Worm (Caenorhabditis elegans) whole organism, L4 larva: ENCODE results near the gene C14H10.2.
A peak's percentile ranks its signal among the peaks of the same experiment; 100 is the strongest.

Experiments used
- F10B5.3 ChIP-seq: sonication (generic microtip); optimal IDR thresholded peaks from 2 replicates; lab custom pipeline; 2016; ENCODE audit warnings: mild to moderate bottlenecking, missing genetic modification characterization, missing compliant biosample characterization
- F26F4.8 ChIP-seq: fragments of 200-800 bp; sonication (Bioruptor generic); conservative IDR thresholded peaks from 2 replicates; pipeline ENCODE4 v1.3.6; 2022; ENCODE audit warnings: missing genetic modification characterization, missing compliant biosample characterization
- F44E2.7 ChIP-seq: fragments of 200-800 bp; sonication (Bioruptor generic); IDR thresholded peaks from 2 replicates; pipeline ENCODE4 v2.1.2; 2022; ENCODE audit warnings: missing genetic modification characterization, missing compliant biosample characterization
- R02D3.7 ChIP-seq: fragments of 150-350 bp; sonication (generic microtip); optimal IDR thresholded peaks from 3 replicates; lab custom pipeline; 2014; ENCODE audit warnings: missing biosample characterization, missing genetic modification characterization
- T26A8.4 ChIP-seq: fragments of 200-800 bp; sonication (Bioruptor generic); IDR thresholded peaks from 2 replicates; pipeline ENCODE4 v1.3.6; 2022; ENCODE audit warnings: missing genetic modification characterization, missing compliant biosample characterization
- Y48G9A.11 ChIP-seq: fragments of 200-800 bp; sonication (Bioruptor generic); IDR thresholded peaks from 2 replicates; pipeline ENCODE4 v1.3.6; 2022; ENCODE audit warnings: missing genetic modification reagents, missing genetic modification characterization, missing compliant biosample characterization
- Y5F2A.4 ChIP-seq: fragments of 200-800 bp; sonication (Bioruptor generic); optimal IDR thresholded peaks from 2 replicates; lab custom pipeline; 2018; ENCODE audit warnings: mild to moderate bottlenecking, missing genetic modification characterization, missing compliant biosample characterization
- Y75B8A.6 ChIP-seq: fragments of 200-800 bp; sonication (Bioruptor generic); IDR thresholded peaks from 2 replicates; pipeline ENCODE4 v1.3.6; 2022; ENCODE audit warnings: missing genetic modification reagents, missing genetic modification characterization, missing compliant biosample characterization
- ZK337.2 ChIP-seq: fragments of 200-800 bp; sonication (Bioruptor generic); IDR thresholded peaks from 2 replicates; pipeline ENCODE4 v1.3.6; 2022; ENCODE audit warnings: missing genetic modification reagents, missing genetic modification characterization, missing compliant biosample characterization
- ZK546.5 ChIP-seq, 2 experiments: sonication (generic microtip); optimal IDR thresholded peaks; 2 replicates each; lab custom pipeline; 2017; ENCODE audit warnings: missing biosample characterization in 2 of 2, missing genetic modification characterization in 2 of 2
- arid-1 ChIP-seq: fragments of 200-800 bp; sonication (Bioruptor generic); conservative IDR thresholded peaks from 2 replicates; pipeline ENCODE4 v1.3.6; 2022; ENCODE audit warnings: missing genetic modification reagents, missing genetic modification characterization, missing compliant biosample characterization
- attf-4 ChIP-seq: sonication (generic microtip); optimal IDR thresholded peaks from 3 replicates; lab custom pipeline; 2017; ENCODE audit warnings: missing biosample characterization, missing genetic modification characterization
- ceh-32 ChIP-seq: sonication (generic microtip); optimal IDR thresholded peaks from 2 replicates; lab custom pipeline; 2016; ENCODE audit warnings: mild to moderate bottlenecking, missing genetic modification characterization, missing compliant biosample characterization; ENCODE audit not compliant: poor library complexity
- ceh-44 ChIP-seq: fragments of 200-800 bp; sonication (Bioruptor generic); IDR thresholded peaks from 2 replicates; pipeline ENCODE4 v1.3.6; 2022; ENCODE audit warnings: missing genetic modification reagents, missing genetic modification characterization, missing compliant biosample characterization
- ceh-62 ChIP-seq: sonication (generic microtip); optimal IDR thresholded peaks from 2 replicates; lab custom pipeline; 2017; ENCODE audit warnings: missing biosample characterization, missing genetic modification characterization
- ceh-82 ChIP-seq: sonication (generic microtip); optimal IDR thresholded peaks from 2 replicates; lab custom pipeline; 2017; ENCODE audit warnings: missing biosample characterization, missing genetic modification characterization
- cey-2 ChIP-seq: sonication (generic microtip); optimal IDR thresholded peaks from 3 replicates; lab custom pipeline; 2017; ENCODE audit warnings: missing genetic modification characterization, mild to moderate bottlenecking, missing compliant biosample characterization, antibody characterized with exemption, borderline replicate concordance; ENCODE audit not compliant: insufficient read depth
- ctbp-1 ChIP-seq: fragments of 200-800 bp; sonication (Bioruptor generic); IDR thresholded peaks from 2 replicates; pipeline ENCODE4 v1.3.6; 2022; ENCODE audit warnings: missing genetic modification reagents, missing genetic modification characterization, missing compliant biosample characterization
- daf-12 ChIP-seq: fragments of 150-350 bp; optimal IDR thresholded peaks from 2 replicates; lab custom pipeline; 2014; ENCODE audit warnings: missing biosample characterization, missing genetic modification reagents, missing genetic modification characterization
- dmd-8 ChIP-seq: fragments of 200-800 bp; sonication (Bioruptor generic); IDR thresholded peaks from 2 replicates; pipeline ENCODE4 v1.3.6; 2022; ENCODE audit warnings: missing genetic modification characterization, missing compliant biosample characterization
- dmd-9 ChIP-seq: fragments of 200-800 bp; sonication (Bioruptor generic); IDR thresholded peaks from 2 replicates; pipeline ENCODE4 v1.3.6; 2022; ENCODE audit warnings: missing genetic modification reagents, missing genetic modification characterization, missing compliant biosample characterization
- egl-43 ChIP-seq: fragments of 200-800 bp; sonication (Bioruptor generic); IDR thresholded peaks from 2 replicates; pipeline ENCODE4 v1.3.6; 2022; ENCODE audit warnings: missing genetic modification reagents, missing genetic modification characterization, missing compliant biosample characterization
- gei-8 ChIP-seq: fragments of 200-800 bp; sonication (Bioruptor generic); optimal IDR thresholded peaks from 2 replicates; lab custom pipeline; 2018; ENCODE audit warnings: mild to moderate bottlenecking, missing genetic modification characterization, missing compliant biosample characterization
- hif-1 ChIP-seq, 2 experiments: sonication (generic microtip); optimal IDR thresholded peaks; 2 replicates each; lab custom pipeline; 2016 to 2017; ENCODE audit warnings: missing compliant biosample characterization in 2 of 2, missing genetic modification characterization in 2 of 2, missing genetic modification reagents in 2 of 2, missing genotype in 2 of 2, mild to moderate bottlenecking in 1 of 2
- hlh-30 ChIP-seq: sonication (generic microtip); optimal IDR thresholded peaks from 2 replicates; lab custom pipeline; 2017; ENCODE audit warnings: antibody characterized with exemption, mild to moderate bottlenecking, missing genetic modification characterization, missing compliant biosample characterization; ENCODE audit not compliant: insufficient read depth
- hmg-1.1 ChIP-seq: fragments of 200-800 bp; sonication (Bioruptor generic); IDR thresholded peaks from 2 replicates; pipeline ENCODE4 v1.3.6; 2022; ENCODE audit warnings: missing genetic modification reagents, missing genetic modification characterization, missing compliant biosample characterization
- lin-1 ChIP-seq: fragments of 200-800 bp; sonication (Bioruptor generic); IDR thresholded peaks from 2 replicates; pipeline ENCODE4 v1.3.6; 2022; ENCODE audit warnings: missing genetic modification reagents, missing genetic modification characterization, missing compliant biosample characterization
- lin-13 ChIP-seq: fragments of 150-350 bp; optimal IDR thresholded peaks from 2 replicates; lab custom pipeline; 2014; ENCODE audit warnings: missing biosample characterization, missing genetic modification reagents, missing genetic modification characterization
- lin-29 ChIP-seq: fragments of 200-800 bp; sonication (Bioruptor generic); IDR thresholded peaks from 2 replicates; pipeline ENCODE4 v1.3.6; 2022; ENCODE audit warnings: missing genetic modification reagents, missing genetic modification characterization, missing compliant biosample characterization
- lin-39 ChIP-seq: fragments of 150-350 bp; optimal IDR thresholded peaks from 2 replicates; lab custom pipeline; 2014; ENCODE audit warnings: missing biosample characterization, missing genetic modification reagents, missing genetic modification characterization
- madf-9 ChIP-seq: fragments of 200-800 bp; sonication (Bioruptor generic); conservative IDR thresholded peaks from 2 replicates; pipeline ENCODE4 v1.3.6; 2022; ENCODE audit warnings: missing genetic modification reagents, missing genetic modification characterization, missing compliant biosample characterization
- mdl-1 ChIP-seq, 2 experiments: fragments of 150-350 bp in 1 of 2; sonication (generic microtip) in 1 of 2; optimal IDR thresholded peaks; 2 replicates each; lab custom pipeline; 2014 to 2017; ENCODE audit warnings: missing biosample characterization in 2 of 2, missing genetic modification characterization in 2 of 2
- mep-1 ChIP-seq: fragments of 150-350 bp; sonication (generic microtip); optimal IDR thresholded peaks from 3 replicates; lab custom pipeline; 2014; ENCODE audit warnings: missing biosample characterization, missing genetic modification characterization
- mxl-3 ChIP-seq: fragments of 200-800 bp; sonication (Bioruptor generic); optimal IDR thresholded peaks from 2 replicates; lab custom pipeline; 2018; ENCODE audit warnings: mild to moderate bottlenecking, missing genetic modification characterization, missing compliant biosample characterization
- nhr-11 ChIP-seq: fragments of 150-350 bp; optimal IDR thresholded peaks from 2 replicates; lab custom pipeline; 2014; ENCODE audit warnings: missing biosample characterization, missing genetic modification characterization
- nhr-111 ChIP-seq: fragments of 200-800 bp; sonication (Bioruptor generic); optimal IDR thresholded peaks from 2 replicates; lab custom pipeline; 2018; ENCODE audit warnings: mild to moderate bottlenecking, missing genetic modification characterization, missing compliant biosample characterization
- nhr-25 ChIP-seq: sonication (generic microtip); optimal IDR thresholded peaks from 2 replicates; lab custom pipeline; 2017; ENCODE audit warnings: missing genetic modification characterization, mild to moderate bottlenecking, missing compliant biosample characterization, antibody characterized with exemption, moderate library complexity, borderline replicate concordance; ENCODE audit not compliant: insufficient read depth
- nhr-28 ChIP-seq: fragments of 150-350 bp; optimal IDR thresholded peaks from 2 replicates; lab custom pipeline; 2014; ENCODE audit warnings: missing biosample characterization, missing genetic modification characterization
- nhr-6 ChIP-seq: fragments of 150-350 bp; optimal IDR thresholded peaks from 2 replicates; lab custom pipeline; 2014; ENCODE audit warnings: missing biosample characterization, missing genetic modification characterization
- nhr-77 ChIP-seq: fragments of 150-350 bp; optimal IDR thresholded peaks from 2 replicates; lab custom pipeline; 2014; ENCODE audit warnings: missing biosample characterization, missing genetic modification characterization
- saeg-2 ChIP-seq: fragments of 200-800 bp; sonication (Bioruptor generic); IDR thresholded peaks from 2 replicates; pipeline ENCODE4 v1.3.6; 2022; ENCODE audit warnings: missing genetic modification reagents, missing genetic modification characterization, missing compliant biosample characterization
- sdz-12 ChIP-seq: fragments of 200-800 bp; sonication (Bioruptor generic); optimal IDR thresholded peaks from 2 replicates; lab custom pipeline; 2018; ENCODE audit warnings: mild to moderate bottlenecking, missing genetic modification characterization, missing compliant biosample characterization
- snpc-1.2 ChIP-seq: fragments of 200-800 bp; sonication (Bioruptor generic); IDR thresholded peaks from 2 replicates; pipeline ENCODE4 v1.3.6; 2022; ENCODE audit warnings: missing genetic modification reagents, missing genetic modification characterization, missing compliant biosample characterization
- spr-3 ChIP-seq: fragments of 200-800 bp; sonication (Bioruptor generic); optimal IDR thresholded peaks from 2 replicates; lab custom pipeline; 2018; ENCODE audit warnings: mild to moderate bottlenecking, missing genetic modification characterization, missing compliant biosample characterization
- tag-97 ChIP-seq: fragments of 200-800 bp; sonication (Bioruptor generic); IDR thresholded peaks from 2 replicates; pipeline ENCODE4 v1.3.6; 2022; ENCODE audit warnings: missing genetic modification characterization, missing compliant biosample characterization
- tra-1 ChIP-seq: fragments of 200-800 bp; sonication (Bioruptor generic); IDR thresholded peaks from 2 replicates; pipeline ENCODE4 v1.3.6; 2022; ENCODE audit warnings: missing genetic modification reagents, missing genetic modification characterization, missing compliant biosample characterization
- unc-62 ChIP-seq, 3 experiments: fragments of 150-350 bp in 1 of 3; sonication (generic microtip); optimal IDR thresholded peaks in 2 of 3; peaks in 1 of 3; 1 replicate in 1 of 3; 2 replicates in 2 of 3; lab custom pipeline; 2014 to 2017; ENCODE audit warnings: missing biosample characterization in 3 of 3, missing genetic modification characterization in 3 of 3, missing genetic modification reagents in 3 of 3, missing genotype in 1 of 3
- zip-11 ChIP-seq: fragments of 200-800 bp; sonication (Bioruptor generic); IDR thresholded peaks from 2 replicates; pipeline ENCODE4 v1.3.6; 2022; ENCODE audit warnings: missing genetic modification characterization, missing compliant biosample characterization
- ztf-11 ChIP-seq: fragments of 150-350 bp; optimal IDR thresholded peaks from 2 replicates; lab custom pipeline; 2014; ENCODE audit warnings: missing biosample characterization, missing genetic modification characterization

Gene C14H10.2

DNA sequence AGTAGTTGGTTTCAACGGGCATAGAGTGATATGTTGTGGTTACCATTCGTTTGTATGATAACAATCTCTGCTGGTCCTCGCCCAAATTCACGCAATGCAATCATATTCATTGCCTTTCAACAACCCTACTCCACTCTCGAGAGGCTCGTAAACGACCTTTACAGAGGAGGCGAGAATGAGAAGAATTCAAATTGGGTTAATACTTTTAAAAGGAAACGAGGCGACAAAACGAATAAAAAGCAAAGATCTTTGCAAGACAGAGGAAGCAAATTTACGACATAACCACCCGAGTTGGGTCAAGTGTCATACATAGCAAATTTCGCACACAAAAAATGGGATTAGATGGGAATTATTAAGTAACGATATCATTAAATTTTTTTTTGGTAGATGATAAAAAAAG, 20.3 kb downstream of the C14H10.2 start (continued):
- TF ChIP-seq F26F4.8 (GFP tag; lab: Robert Waterston, UW), result no peak
- no peak for TF ChIP-seq madf-9 (GFP tag; lab: Robert Waterston, UW)
- no peak for TF ChIP-seq tag-97 (GFP tag; lab: Robert Waterston, UW)
- TF ChIP-seq sdz-12, result no peak

DNA sequence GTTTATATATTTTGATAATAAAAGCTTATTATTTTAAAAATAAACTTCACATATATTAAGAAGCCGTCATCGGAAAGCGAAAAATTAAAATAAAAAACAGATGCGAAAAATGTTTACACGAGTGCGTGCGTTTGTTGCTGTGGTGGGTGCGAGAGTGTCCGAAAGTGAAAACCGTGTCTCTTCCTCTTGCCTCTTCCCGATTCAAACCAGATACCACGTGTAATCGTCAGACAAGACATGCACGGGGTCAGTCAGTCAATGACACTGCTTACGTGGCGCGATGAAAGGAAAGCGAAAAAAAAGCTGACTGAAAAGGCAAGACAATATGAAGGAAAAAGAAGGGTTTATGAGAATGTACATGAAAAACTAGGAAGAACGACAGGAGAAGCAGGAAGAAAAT, 21.8 kb downstream of the C14H10.2 start:
- TF ChIP-seq F44E2.7 (no peak), ceh-62 (tag; lab: Kevin White, UChicago) (no peak), F10B5.3 (tag; lab: Kevin White, UChicago) (no peak), daf-12 (tag; lab: Kevin White, UChicago) (no peak), ceh-44 (GFP tag; lab: Robert Waterston, UW) (no peak), lin-29 (GFP tag; lab: Robert Waterston, UW) (0 out of 2 replicates have a peak, but pooled peaks have one; percentile 28), spr-3 (GFP tag; lab: Kevin White, UChicago) (no peak), arid-1 (GFP tag; lab: Robert Waterston, UW) (no peak), zip-11 (GFP tag; lab: Robert Waterston, UW) (no peak), snpc-1.2 (GFP tag; lab: Robert Waterston, UW) (no peak), Y5F2A.4 (no peak), ztf-11 (no peak), nhr-77 (tag; lab: Kevin White, UChicago) (no peak), lin-1 (GFP tag; lab: Robert Waterston, UW) (no peak), hlh-30 (tag; lab: Kevin White, UChicago) (peak; percentile 92), ceh-32 (tag; lab: Kevin White, UChicago) (no peak), egl-43 (no peak), mdl-1 (tag; optimal IDR thresholded peaks at IDR 0.05; lab: Kevin White, UChicago) (peak in 1 of 2 experiments; percentile 67), nhr-25 (tag; lab: Kevin White, UChicago) (peak; percentile 20), mep-1 (tag; lab: Kevin White, UChicago) (peak; percentile 5), Y48G9A.11 (GFP tag; lab: Robert Waterston, UW) (no peak), hmg-1.1 (GFP tag; lab: Robert Waterston, UW) (no peak), dmd-9 (GFP tag; lab: Robert Waterston, UW) (no peak), Y75B8A.6 (GFP tag; lab: Robert Waterston, UW) (no peak), cey-2 (tag; lab: Kevin White, UChicago) (no peak), nhr-111 (GFP tag; lab: Kevin White, UChicago) (no peak), R02D3.7 (tag; lab: Kevin White, UChicago) (no peak), ctbp-1 (GFP tag; lab: Robert Waterston, UW) (no peak), T26A8.4 (GFP tag; lab: Robert Waterston, UW) (peak; percentile 48; the same call in 1 of the 2 replicates), nhr-11 (tag; lab: Kevin White, UChicago) (no peak), gei-8 (no peak), tag-97 (GFP tag; lab: Robert Waterston, UW) (no peak), saeg-2 (GFP tag; lab: Robert Waterston, UW) (no peak), lin-39 (tag; lab: Kevin White, UChicago) (no peak), ZK546.5 (tag; optimal IDR thresholded peaks at IDR 0.05; lab: Kevin White, UChicago) (no peak), dmd-8 (no peak), lin-13 (GFP tag; lab: Kevin White, UChicago) (no peak), mxl-3 (GFP tag; lab: Kevin White, UChicago) (peak; percentile 90), attf-4 (tag; lab: Kevin White, UChicago) (no peak), nhr-28 (tag; lab: Kevin White, UChicago) (peak; percentile 29), nhr-6 (tag; lab: Kevin White, UChicago) (no peak), unc-62 (GFP tag; optimal IDR thresholded peaks at IDR 0.05 in 1 of 2; lab: Kevin White, UChicago) (no peak), unc-62 (tag; optimal IDR thresholded peaks at IDR 0.05; lab: Kevin White, UChicago) (no peak), ceh-82 (no peak), tra-1 (GFP tag; lab: Robert Waterston, UW) (0 out of 2 replicates have a peak, but pooled peaks have one; percentile 12), ZK337.2 (no peak), hif-1 (tag; optimal IDR thresholded peaks at IDR 0.05; lab: Kevin White, UChicago) (no peak)
